Fruit fly (Drosophila melanogaster): Measurements from ENCODE around the gene Rrp40.

DNA sequence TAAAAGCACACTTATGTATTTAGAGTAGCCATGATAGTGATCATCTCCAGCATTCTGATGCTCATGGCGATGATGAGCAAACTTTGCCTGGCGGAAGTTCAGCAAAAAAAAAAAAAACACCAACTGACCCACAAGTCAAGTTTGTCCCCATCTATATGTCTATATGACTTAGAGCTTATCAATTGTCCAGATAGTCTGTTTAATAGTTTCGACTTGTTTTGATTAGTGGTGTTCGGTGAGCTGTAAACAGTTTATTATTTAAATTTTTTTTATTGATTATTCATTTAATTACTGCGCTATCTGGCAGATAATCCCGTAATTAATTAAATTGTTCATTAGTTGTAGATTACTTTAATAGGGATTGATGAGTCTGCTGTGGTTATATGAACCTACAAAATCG is 15.3 kb downstream of the Rrp40 start:
- TF ChIP-seq Sin3A (optimal IDR thresholded peaks at IDR 0.05) (no peak), h (optimal IDR thresholded peaks at IDR 0.05) (no peak), psq (optimal IDR thresholded peaks at IDR 0.05) (no peak), ttk (optimal IDR thresholded peaks at IDR 0.05) (no peak), insv (optimal IDR thresholded peaks at IDR 0.05) (no peak), Myc (optimal IDR thresholded peaks at IDR 0.05) (no peak)
